Worm (Caenorhabditis elegans) whole organism, L2 larva: ENCODE results near the gene coh-1.

Experiments
- C34F6.9 ChIP-seq: fragments of 150-350 bp; optimal IDR thresholded peaks from 2 replicates; lab custom pipeline; 2014; ENCODE audit warnings: missing biosample characterization, missing genetic modification characterization
- F13H6.1 ChIP-seq: sonication (generic microtip); optimal IDR thresholded peaks from 2 replicates; lab custom pipeline; 2016; ENCODE audit warnings: missing genetic modification characterization, missing compliant biosample characterization
- Y55F3AM.14 ChIP-seq: fragments of 200-800 bp; sonication (Bioruptor generic); optimal IDR thresholded peaks from 2 replicates; lab custom pipeline; 2018; ENCODE audit warnings: mild to moderate bottlenecking, missing genetic modification characterization, missing compliant biosample characterization
- ZK546.5 ChIP-seq: sonication (generic microtip); optimal IDR thresholded peaks from 2 replicates; lab custom pipeline; 2017; ENCODE audit warnings: missing biosample characterization, missing genetic modification characterization
- alr-1 ChIP-seq: fragments of 150-350 bp; optimal IDR thresholded peaks from 2 replicates; lab custom pipeline; 2014; ENCODE audit warnings: missing biosample characterization, missing genetic modification characterization
- aly-2 ChIP-seq: fragments of 150-350 bp; optimal IDR thresholded peaks from 2 replicates; lab custom pipeline; 2014; ENCODE audit warnings: missing biosample characterization, missing genetic modification characterization
- ama-1 ChIP-seq: fragments of 150-350 bp; optimal IDR thresholded peaks from 2 replicates; lab custom pipeline; 2018; ENCODE audit warnings: inconsistent platforms
- blmp-1 ChIP-seq: sonication (generic microtip); optimal IDR thresholded peaks from 2 replicates; lab custom pipeline; 2017; ENCODE audit warnings: missing genetic modification characterization, mild to moderate bottlenecking, missing compliant biosample characterization, antibody characterized with exemption, moderate library complexity; ENCODE audit not compliant: insufficient read depth
- ceh-82 ChIP-seq: fragments of 150-350 bp; optimal IDR thresholded peaks from 2 replicates; lab custom pipeline; 2014; ENCODE audit warnings: missing biosample characterization, missing genetic modification characterization
- crh-2 ChIP-seq: sonication (generic microtip); optimal IDR thresholded peaks from 2 replicates; lab custom pipeline; 2017; ENCODE audit warnings: missing biosample characterization, missing genetic modification characterization
- dmd-4 ChIP-seq: sonication (generic microtip); optimal IDR thresholded peaks from 2 replicates; lab custom pipeline; 2017; ENCODE audit warnings: missing biosample characterization, missing genetic modification characterization
- egl-27 ChIP-seq: sonication (generic microtip); optimal IDR thresholded peaks from 3 replicates; lab custom pipeline; 2017; ENCODE audit warnings: missing biosample characterization, missing genetic modification reagents, missing genetic modification characterization
- fos-1 ChIP-seq: fragments of 150-350 bp; optimal IDR thresholded peaks from 2 replicates; lab custom pipeline; 2014; ENCODE audit warnings: missing biosample characterization, missing genetic modification characterization
- lin-11 ChIP-seq: fragments of 150-350 bp; sonication (generic microtip); optimal IDR thresholded peaks from 2 replicates; lab custom pipeline; 2014; ENCODE audit warnings: missing biosample characterization, missing genetic modification characterization, inconsistent platforms, mixed read lengths
- lin-13 ChIP-seq: fragments of 150-350 bp; optimal IDR thresholded peaks from 2 replicates; lab custom pipeline; 2014; ENCODE audit warnings: missing biosample characterization, missing genetic modification reagents, missing genetic modification characterization
- lsy-2 ChIP-seq, 2 experiments: fragments of 150-350 bp in 1 of 2; sonication (generic microtip) in 1 of 2; optimal IDR thresholded peaks; 2 replicates each; lab custom pipeline; 2014 to 2017; ENCODE audit warnings: missing biosample characterization in 2 of 2, missing genetic modification characterization in 2 of 2
- mdl-1 ChIP-seq, 2 experiments: fragments of 150-350 bp in 1 of 2; sonication (generic microtip) in 1 of 2; optimal IDR thresholded peaks; 2 replicates each; lab custom pipeline; 2017; ENCODE audit warnings: missing biosample characterization in 2 of 2, missing genetic modification characterization in 2 of 2
- nhr-10 ChIP-seq: sonication (generic microtip); optimal IDR thresholded peaks from 2 replicates; lab custom pipeline; 2017; ENCODE audit warnings: missing biosample characterization, missing genetic modification characterization
- nhr-12 ChIP-seq: fragments of 150-350 bp; optimal IDR thresholded peaks from 2 replicates; lab custom pipeline; 2014; ENCODE audit warnings: missing biosample characterization, missing genetic modification characterization
- nhr-129 ChIP-seq: fragments of 150-350 bp; optimal IDR thresholded peaks from 2 replicates; lab custom pipeline; 2014; ENCODE audit warnings: missing biosample characterization, missing genetic modification characterization
- nhr-21 ChIP-seq: fragments of 150-350 bp; optimal IDR thresholded peaks from 2 replicates; lab custom pipeline; 2014; ENCODE audit warnings: missing biosample characterization, missing genetic modification characterization
- nhr-23 ChIP-seq: fragments of 150-350 bp; optimal IDR thresholded peaks from 2 replicates; lab custom pipeline; 2014; ENCODE audit warnings: missing biosample characterization, missing genetic modification reagents, missing genetic modification characterization
- nhr-237 ChIP-seq: fragments of 150-350 bp; optimal IDR thresholded peaks from 2 replicates; lab custom pipeline; 2014; ENCODE audit warnings: missing biosample characterization, missing genetic modification characterization
- nhr-25 ChIP-seq: fragments of 150-350 bp; sonication (generic microtip); optimal IDR thresholded peaks from 3 replicates; lab custom pipeline; 2014; ENCODE audit warnings: missing biosample characterization, missing genetic modification characterization
- nhr-6 ChIP-seq: fragments of 150-350 bp; optimal IDR thresholded peaks from 2 replicates; lab custom pipeline; 2014; ENCODE audit warnings: missing biosample characterization, missing genetic modification characterization
- nhr-77 ChIP-seq: fragments of 150-350 bp; optimal IDR thresholded peaks from 2 replicates; lab custom pipeline; 2014; ENCODE audit warnings: missing biosample characterization, missing genetic modification characterization
- peb-1 ChIP-seq: fragments of 150-350 bp; optimal IDR thresholded peaks from 2 replicates; lab custom pipeline; 2014; ENCODE audit warnings: missing biosample characterization, missing genetic modification characterization
- sem-4 ChIP-seq: fragments of 150-350 bp; optimal IDR thresholded peaks from 2 replicates; lab custom pipeline; 2014; ENCODE audit warnings: missing biosample characterization, missing genetic modification reagents, missing genetic modification characterization
- skn-1 ChIP-seq: sonication (generic microtip); optimal IDR thresholded peaks from 2 replicates; lab custom pipeline; 2017; ENCODE audit warnings: missing biosample characterization, missing genetic modification characterization
- sma-3 ChIP-seq: sonication (generic microtip); optimal IDR thresholded peaks from 2 replicates; lab custom pipeline; 2016; ENCODE audit warnings: missing genetic modification reagents, missing genetic modification characterization, missing compliant biosample characterization
- sma-9 ChIP-seq, 2 experiments: fragments of 150-350 bp in 1 of 2; sonication (generic microtip) in 1 of 2; optimal IDR thresholded peaks; 2 replicates each; lab custom pipeline; 2014 to 2016; ENCODE audit warnings: missing genetic modification characterization in 2 of 2, mild to moderate bottlenecking in 1 of 2, missing biosample characterization in 1 of 2, missing compliant biosample characterization in 1 of 2, missing genetic modification reagents in 1 of 2, moderate library complexity in 1 of 2
- snpc-4 ChIP-seq: fragments of 150-350 bp; optimal IDR thresholded peaks from 2 replicates; lab custom pipeline; 2014; ENCODE audit warnings: missing biosample characterization, missing genetic modification characterization
- unc-39 ChIP-seq: fragments of 150-350 bp; optimal IDR thresholded peaks from 2 replicates; lab custom pipeline; 2014; ENCODE audit warnings: missing biosample characterization, missing genetic modification characterization
- unc-55 ChIP-seq: fragments of 150-350 bp; sonication (generic microtip); optimal IDR thresholded peaks from 3 replicates; lab custom pipeline; 2014; ENCODE audit warnings: missing biosample characterization, missing genetic modification reagents, missing genetic modification characterization
- unc-62 ChIP-seq: fragments of 150-350 bp; optimal IDR thresholded peaks from 2 replicates; lab custom pipeline; 2014; ENCODE audit warnings: missing biosample characterization, missing genetic modification reagents, missing genetic modification characterization
- zag-1 ChIP-seq: fragments of 150-350 bp; optimal IDR thresholded peaks from 2 replicates; lab custom pipeline; 2014; ENCODE audit warnings: missing biosample characterization, missing genetic modification characterization
- ztf-4 ChIP-seq: fragments of 150-350 bp; optimal IDR thresholded peaks from 2 replicates; lab custom pipeline; 2014; ENCODE audit warnings: missing biosample characterization, missing genetic modification characterization

Gene coh-1

DNA sequence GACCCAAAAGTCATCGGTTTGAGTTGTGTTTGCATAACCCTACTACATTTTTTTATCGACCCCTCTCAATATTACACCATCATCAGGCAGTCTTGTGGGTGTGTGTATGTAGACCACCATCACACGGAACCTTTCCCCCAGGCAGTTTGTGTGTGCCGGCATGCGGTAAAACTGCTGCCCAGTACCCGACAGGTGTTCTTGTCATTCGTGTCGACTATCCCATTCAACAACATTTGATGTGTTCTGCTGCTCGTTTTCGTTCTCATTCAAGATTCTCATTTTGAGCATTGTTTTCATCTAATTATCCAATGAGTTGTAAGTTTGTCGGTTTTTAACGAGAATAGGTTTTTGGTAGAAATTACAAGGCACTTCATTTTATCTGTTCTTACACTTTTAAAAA is 47.8 kb upstream of the coh-1 start:
- TF ChIP-seq sma-9 (GFP tag; optimal IDR thresholded peaks at IDR 0.05; lab: Kevin White, UChicago) (peak; percentile 7), sma-9 (tag; optimal IDR thresholded peaks at IDR 0.05; lab: Kevin White, UChicago) (no peak), Y55F3AM.14 (GFP tag; lab: Kevin White, UChicago) (no peak)

DNA sequence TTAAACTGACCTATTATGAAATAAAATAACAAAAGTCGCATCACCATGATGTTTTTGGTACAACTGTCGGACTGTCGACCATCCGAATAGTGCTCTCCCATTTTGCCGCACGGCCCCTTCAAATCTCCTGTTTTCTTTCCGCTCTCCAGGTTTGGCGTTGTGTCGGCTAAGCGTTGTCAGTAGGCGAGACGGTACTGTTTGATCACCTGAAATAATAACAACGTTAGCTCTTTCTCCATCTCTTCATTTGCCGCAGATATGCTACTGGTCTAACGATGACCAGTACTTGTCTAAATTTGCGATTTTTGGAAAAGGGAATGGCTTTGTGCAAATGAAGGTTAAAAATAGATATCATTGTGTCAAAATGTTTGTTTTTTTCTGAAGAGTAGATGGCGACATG is 44.8 kb upstream of the coh-1 start, which contains the start of gene chts-1:
TSS of gene chts-1 (minus strand) at position 101 of the 400 bp plus-strand sequence.
- TF ChIP-seq lin-11 (tag; lab: Kevin White, UChicago): no peak
- no peak for TF ChIP-seq dmd-4 (tag; lab: Kevin White, UChicago)
- no peak for TF ChIP-seq unc-62 (GFP tag; lab: Kevin White, UChicago)

DNA sequence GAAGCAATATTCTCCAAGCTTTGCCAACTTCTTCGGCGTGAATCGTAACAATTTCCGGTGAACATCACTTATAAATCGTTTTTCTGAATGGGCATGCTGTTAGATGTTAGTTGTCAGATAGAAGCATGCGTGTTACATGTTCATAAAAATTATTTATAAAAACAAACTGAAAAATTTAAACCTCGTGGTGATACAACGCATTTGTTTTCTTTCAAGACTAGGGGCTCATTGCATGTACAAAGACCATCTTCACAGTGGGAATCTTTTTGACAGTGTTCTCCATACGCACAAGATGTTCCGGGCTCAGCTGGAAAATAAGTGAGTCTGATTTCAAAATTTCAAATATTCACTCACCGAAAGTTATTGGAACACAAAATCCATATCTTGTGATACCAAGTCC is 37.9 kb upstream of the coh-1 start:
- TF ChIP-seq unc-62 (GFP tag; lab: Kevin White, UChicago) (no peak), sma-3 (GFP tag; lab: Kevin White, UChicago) (no peak), lin-13 (no peak), Y55F3AM.14 (GFP tag; lab: Kevin White, UChicago) (no peak), egl-27 (no peak), crh-2 (no peak), snpc-4 (tag; lab: Kevin White, UChicago) (no peak), lsy-2 (tag; optimal IDR thresholded peaks at IDR 0.05; lab: Kevin White, UChicago) (no peak), peb-1 (tag; lab: Kevin White, UChicago) (no peak), nhr-25 (no peak), unc-55 (GFP tag; lab: Kevin White, UChicago) (no peak), nhr-10 (tag; lab: Kevin White, UChicago) (no peak), aly-2 (no peak), dmd-4 (tag; lab: Kevin White, UChicago) (no peak)

DNA sequence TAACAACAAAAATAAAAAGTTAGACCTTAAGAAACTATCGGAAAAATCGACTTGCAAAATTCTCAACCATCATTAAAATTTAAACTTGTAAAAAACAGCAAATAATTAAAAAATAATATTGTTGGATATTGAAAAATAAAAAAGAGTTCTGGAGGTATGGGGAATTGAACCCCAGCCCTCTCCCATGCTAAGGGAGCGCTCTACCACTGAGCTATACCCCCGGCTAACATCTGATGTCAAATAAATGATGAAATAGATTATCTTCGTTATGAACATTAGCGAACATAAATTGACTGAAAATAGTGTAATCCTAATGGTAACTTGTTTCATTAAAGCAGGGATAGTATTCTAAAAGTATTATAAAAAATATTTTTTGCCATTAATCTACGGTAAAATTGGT is 32.3 kb upstream of the coh-1 start:
- TF ChIP-seq nhr-237 (tag; lab: Kevin White, UChicago) (no peak), fos-1 (tag; lab: Kevin White, UChicago) (peak; percentile 10)

DNA sequence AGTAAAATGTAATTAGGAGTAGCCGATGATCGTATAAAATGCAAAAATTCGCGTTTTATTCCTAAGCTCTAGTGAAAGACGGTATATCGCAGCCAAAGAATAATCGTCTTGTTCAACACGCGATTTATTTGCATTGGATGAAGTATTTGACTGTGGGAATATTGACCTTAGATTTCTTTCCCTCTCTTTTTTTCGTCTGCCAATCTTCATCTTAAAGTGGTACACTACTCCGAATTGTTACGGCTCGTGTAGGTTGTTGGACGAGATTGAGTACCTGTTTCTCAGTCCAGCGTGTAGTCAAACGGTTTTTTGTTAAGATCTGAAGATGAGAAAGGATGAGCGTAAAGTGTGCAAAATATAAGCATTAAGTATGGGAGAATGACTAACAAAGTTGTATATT is 31.7 kb upstream of the coh-1 start, which contains the start of gene lgc-11:
TSS of gene lgc-11 (minus strand) at position 101 of the 400 bp plus-strand sequence.
- no peak for TF ChIP-seq nhr-21 (tag; lab: Kevin White, UChicago)
- no peak for TF ChIP-seq alr-1 (tag; lab: Kevin White, UChicago)
- TF ChIP-seq lin-13: no peak
- no peak for TF ChIP-seq nhr-237 (tag; lab: Kevin White, UChicago)
- no peak for TF ChIP-seq nhr-77 (tag; lab: Kevin White, UChicago)
- no peak for TF ChIP-seq skn-1 (tag; lab: Kevin White, UChicago)
- no peak for TF ChIP-seq unc-39 (tag; lab: Kevin White, UChicago)
- no peak for TF ChIP-seq crh-2
- no peak for TF ChIP-seq nhr-6 (tag; lab: Kevin White, UChicago)
- no peak for TF ChIP-seq nhr-129 (tag; lab: Kevin White, UChicago)
- TF ChIP-seq sma-3 (GFP tag; lab: Kevin White, UChicago): no peak
- TF ChIP-seq ceh-82 (tag; lab: Kevin White, UChicago): no peak
- TF ChIP-seq nhr-23 (tag; lab: Kevin White, UChicago): no peak
- TF ChIP-seq ztf-4: no peak
- TF ChIP-seq ZK546.5 (tag; lab: Kevin White, UChicago): no peak
- no peak for TF ChIP-seq zag-1 (tag; lab: Kevin White, UChicago)
- TF ChIP-seq fos-1 (tag; lab: Kevin White, UChicago): no peak

DNA sequence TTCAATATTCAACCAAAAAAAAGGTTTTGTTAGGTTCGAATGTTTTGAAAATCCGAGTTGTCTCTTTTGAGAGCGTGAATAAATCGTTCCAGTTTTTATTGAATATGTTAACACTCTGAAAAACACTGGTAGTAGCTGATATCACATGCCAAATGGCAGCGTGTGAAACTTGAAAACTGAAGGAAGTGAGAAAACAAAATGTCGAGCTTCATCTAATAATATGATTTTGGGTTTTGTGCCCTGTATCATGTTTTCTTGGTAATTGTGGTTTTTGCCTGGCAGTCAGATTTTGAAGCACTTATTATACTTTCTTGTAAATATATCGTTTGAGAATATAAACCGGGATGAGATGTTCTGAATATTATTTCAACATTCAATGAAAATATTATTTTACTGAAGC is 28.0 kb upstream of the coh-1 start, which contains the start of gene F48E3.6:
TSS of gene F48E3.6 (minus strand) at position 101 of the 400 bp plus-strand sequence.
- TF ChIP-seq ama-1 (lab: Kevin White, UChicago): no peak
- TF ChIP-seq, all 48 proteins: peak for 0

DNA sequence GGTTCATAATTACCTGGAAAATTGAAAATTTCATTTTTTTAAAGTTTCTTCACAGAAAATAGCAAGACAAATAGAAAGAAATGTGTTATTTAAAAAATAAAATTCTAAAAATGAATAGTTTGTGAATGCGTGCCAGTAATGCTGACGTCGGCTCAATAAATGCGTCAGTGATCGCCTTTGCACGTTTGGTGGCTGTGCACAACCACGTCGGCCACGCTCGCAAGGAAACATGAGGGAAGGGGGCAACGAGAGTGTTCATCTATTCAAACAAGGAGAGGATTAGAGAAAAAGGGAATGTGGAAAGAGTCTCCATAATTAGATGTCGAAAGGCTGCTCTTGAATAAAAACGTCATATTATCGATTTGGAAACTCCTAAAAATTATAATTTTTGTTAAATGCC is 26.2 kb upstream of the coh-1 start, which contains the start of gene uggt-1:
TSS of gene uggt-1 (minus strand) at position 13 of the 400 bp plus-strand sequence.
- TF ChIP-seq nhr-129 (tag; lab: Kevin White, UChicago) (peak; percentile 88), nhr-12 (tag; lab: Kevin White, UChicago) (no peak), F13H6.1 (tag; lab: Kevin White, UChicago) (peak; percentile 94), blmp-1 (tag; lab: Kevin White, UChicago) (no peak), alr-1 (tag; lab: Kevin White, UChicago) (peak; percentile 44), lsy-2 (tag; optimal IDR thresholded peaks at IDR 0.05; lab: Kevin White, UChicago) (peak; percentile 80 to 94), ceh-82 (tag; lab: Kevin White, UChicago) (peak; percentile 57), unc-62 (GFP tag; lab: Kevin White, UChicago) (peak; percentile 52), C34F6.9 (peak; percentile 90), lin-13 (peak; percentile 91), sem-4 (tag; lab: Kevin White, UChicago) (peak; percentile 93), fos-1 (tag; lab: Kevin White, UChicago) (peak; percentile 94), egl-27 (peak; percentile 86), ztf-4 (peak; percentile 88), nhr-21 (tag; lab: Kevin White, UChicago) (peak; percentile 81), crh-2 (peak; percentile 99), nhr-25 (peak; percentile 82), lin-11 (tag; lab: Kevin White, UChicago) (peak; percentile 97), Y55F3AM.14 (GFP tag; lab: Kevin White, UChicago) (peak; percentile 82), mdl-1 (tag; optimal IDR thresholded peaks at IDR 0.05; lab: Kevin White, UChicago) (peak; percentile 57 to 83), unc-39 (tag; lab: Kevin White, UChicago) (no peak), unc-55 (GFP tag; lab: Kevin White, UChicago) (peak; percentile 90), skn-1 (tag; lab: Kevin White, UChicago) (peak; percentile 69)
